Fruit fly (Drosophila melanogaster) whole organism, adult: ENCODE results near the gene ECSIT.

Source experiments
- CG11617 ChIP-seq: fragments of 200-800 bp; sonication (Bioruptor generic); optimal IDR thresholded peaks from 2 replicates; lab custom pipeline; 2017; ENCODE audit warnings: mild to moderate bottlenecking, missing biosample characterization, missing genetic modification reagents, missing genetic modification characterization
- CG12768 ChIP-seq: fragments of 200-800 bp; sonication (Bioruptor generic); optimal IDR thresholded peaks from 2 replicates; lab custom pipeline; 2017; ENCODE audit warnings: missing biosample characterization, missing genetic modification characterization, mild to moderate bottlenecking, moderate library complexity, missing genetic modification reagents
- CG14711 ChIP-seq: fragments of 200-800 bp; sonication (Bioruptor generic); optimal IDR thresholded peaks from 2 replicates; lab custom pipeline; 2018; ENCODE audit warnings: missing biosample characterization, mild to moderate bottlenecking, missing genetic modification characterization, moderate library complexity
- CG1620 ChIP-seq: fragments of 200-800 bp; sonication (Bioruptor generic); optimal IDR thresholded peaks from 2 replicates; lab custom pipeline; 2016; ENCODE audit warnings: missing biosample characterization, missing genetic modification characterization
- CG33017 ChIP-seq: fragments of 200-800 bp; sonication (Bioruptor generic); optimal IDR thresholded peaks from 2 replicates; lab custom pipeline; 2018; ENCODE audit warnings: missing biosample characterization, mild to moderate bottlenecking, missing genetic modification characterization, moderate library complexity
- CG5204 ChIP-seq: fragments of 200-800 bp; sonication (Bioruptor generic); optimal IDR thresholded peaks from 2 replicates; lab custom pipeline; 2016; ENCODE audit warnings: missing biosample characterization, missing genetic modification characterization
- CG7045 ChIP-seq: fragments of 200-800 bp; sonication (Bioruptor generic); optimal IDR thresholded peaks from 2 replicates; lab custom pipeline; 2017; ENCODE audit warnings: missing biosample characterization, mild to moderate bottlenecking, missing genetic modification characterization
- CG7101 ChIP-seq: fragments of 200-800 bp; sonication (Bioruptor generic); optimal IDR thresholded peaks from 2 replicates; lab custom pipeline; 2018; ENCODE audit warnings: missing biosample characterization, mild to moderate bottlenecking, missing genetic modification characterization, moderate library complexity
- Clk ChIP-seq: fragments of 200-800 bp; sonication (Bioruptor generic); optimal IDR thresholded peaks from 2 replicates; lab custom pipeline; 2017; ENCODE audit warnings: missing biosample characterization, missing genetic modification characterization
- Crg-1 ChIP-seq: fragments of 200-800 bp; sonication (Bioruptor generic); optimal IDR thresholded peaks from 2 replicates; lab custom pipeline; 2016; ENCODE audit warnings: missing biosample characterization, missing genetic modification characterization
- Hr96 ChIP-seq: fragments of 200-800 bp; sonication (Bioruptor generic); optimal IDR thresholded peaks from 2 replicates; lab custom pipeline; 2016; ENCODE audit warnings: missing biosample characterization, missing genetic modification characterization
- Mnt ChIP-seq: fragments of 200-800 bp; sonication (Bioruptor generic); optimal IDR thresholded peaks from 2 replicates; lab custom pipeline; 2016; ENCODE audit warnings: missing biosample characterization, mild to moderate bottlenecking, missing genetic modification characterization
- bab1 ChIP-seq: fragments of 200-800 bp; sonication (Bioruptor generic); optimal IDR thresholded peaks from 3 replicates; lab custom pipeline; 2019; ENCODE audit warnings: missing biosample characterization, mild to moderate bottlenecking, missing genetic modification characterization, moderate library complexity
- cic ChIP-seq: fragments of 200-800 bp; sonication (Bioruptor generic); optimal IDR thresholded peaks from 2 replicates; lab custom pipeline; 2017; ENCODE audit warnings: missing biosample characterization, mild to moderate bottlenecking, missing genetic modification characterization, moderate library complexity
- cnc ChIP-seq, 2 experiments: fragments of >200 bp; optimal IDR thresholded peaks; 2 replicates each; lab custom pipeline; 2017
- kay ChIP-seq: fragments of 200-800 bp; sonication (Bioruptor generic); peaks from one replicate; lab custom pipeline; 2016; ENCODE audit warnings: missing biosample characterization, missing genetic modification characterization, borderline replicate concordance
- ovo ChIP-seq: fragments of 200-800 bp; sonication (Bioruptor generic); optimal IDR thresholded peaks from 2 replicates; lab custom pipeline; 2016; ENCODE audit warnings: missing biosample characterization, missing genetic modification characterization
- pad ChIP-seq: fragments of 200-800 bp; sonication (Bioruptor generic); optimal IDR thresholded peaks from 3 replicates; lab custom pipeline; 2017; ENCODE audit warnings: missing biosample characterization, missing genetic modification characterization, mild to moderate bottlenecking, moderate library complexity, missing genetic modification reagents
- tj ChIP-seq: fragments of 200-800 bp; sonication (Bioruptor generic); optimal IDR thresholded peaks from 3 replicates; lab custom pipeline; 2017; ENCODE audit warnings: missing biosample characterization, mild to moderate bottlenecking, missing genetic modification characterization, moderate library complexity
- toe ChIP-seq: fragments of 200-800 bp; sonication (Bioruptor generic); optimal IDR thresholded peaks from 2 replicates; lab custom pipeline; 2016; ENCODE audit warnings: missing biosample characterization, missing genetic modification characterization

The ECSIT gene

dm6 chr3R:5856215-5856614, at the start of gene ECSIT, which contains the start of gene disp:
TSS of gene ECSIT (plus strand) at chr3R:5856585.
TSS of gene disp (minus strand) at chr3R:5856311.
- peak; percentile 49 for TF ChIP-seq pad (GFP tag; lab: Kevin White, UChicago)
- TF ChIP-seq bab1 (GFP tag; lab: Kevin White, UChicago): peak; percentile 28
- TF ChIP-seq cic (GFP tag; lab: Kevin White, UChicago): no peak
- no peak for TF ChIP-seq tj (GFP tag; lab: Kevin White, UChicago)
- peak; percentile 63 for TF ChIP-seq Crg-1
- peak; percentile 63 for TF ChIP-seq CG12768 (GFP tag; lab: Kevin White, UChicago)
- peak; percentile 49 for TF ChIP-seq Hr96 (GFP tag; lab: Kevin White, UChicago)
- TF ChIP-seq cnc (optimal IDR thresholded peaks at IDR 0.05; lab: Kevin White, UChicago): no peak
- TF ChIP-seq CG5204 (GFP tag; lab: Kevin White, UChicago): peak; percentile 74
- TF ChIP-seq CG33017: no peak
- peak; percentile 58 for TF ChIP-seq toe (GFP tag; lab: Kevin White, UChicago)
- TF ChIP-seq CG7101 (tag; lab: Kevin White, UChicago): peak; percentile 51
- TF ChIP-seq ovo (GFP tag; lab: Kevin White, UChicago): no peak
- peak; percentile 6 for TF ChIP-seq CG1620 (GFP tag; lab: Kevin White, UChicago)
- TF ChIP-seq Clk: no peak
- peak; percentile 36 for TF ChIP-seq Mnt (GFP tag; lab: Kevin White, UChicago)
- TF ChIP-seq CG11617 (GFP tag; lab: Kevin White, UChicago): peak; percentile 52
- TF ChIP-seq CG14711 (tag; lab: Kevin White, UChicago): peak; percentile 37
- TF ChIP-seq CG7045 (GFP tag; lab: Kevin White, UChicago): peak; percentile 58
- TF ChIP-seq kay (GFP tag; lab: Kevin White, UChicago): no peak

dm6 chr3R:5813157-5813659, 43.2 kb upstream of the ECSIT start, which contains the start of gene CG42675:
TSS of gene CG42675 (plus strand) at chr3R:5813609.
- TF ChIP-seq CG1620 (GFP tag; lab: Kevin White, UChicago): no peak

dm6 chr3R:5821243-5821642, 35.1 kb upstream of the ECSIT start, which contains the start of gene Hpr1:
TSS of gene Hpr1 (minus strand) at chr3R:5821440.
- TF ChIP-seq CG5204 (GFP tag; lab: Kevin White, UChicago) (no peak), kay (GFP tag; lab: Kevin White, UChicago) (peak; percentile 86)

dm6 chr3R:5821750-5822149, 34.6 kb upstream of the ECSIT start, which contains the start of gene CG46303:
TSS of gene CG46303 (plus strand) at chr3R:5821972.
- TF ChIP-seq CG5204 (GFP tag; lab: Kevin White, UChicago) (no peak), kay (GFP tag; lab: Kevin White, UChicago) (no peak), CG14711 (tag; lab: Kevin White, UChicago) (no peak), Hr96 (GFP tag; lab: Kevin White, UChicago) (no peak), bab1 (GFP tag; lab: Kevin White, UChicago) (no peak), CG12768 (GFP tag; lab: Kevin White, UChicago) (no peak)

DNA sequence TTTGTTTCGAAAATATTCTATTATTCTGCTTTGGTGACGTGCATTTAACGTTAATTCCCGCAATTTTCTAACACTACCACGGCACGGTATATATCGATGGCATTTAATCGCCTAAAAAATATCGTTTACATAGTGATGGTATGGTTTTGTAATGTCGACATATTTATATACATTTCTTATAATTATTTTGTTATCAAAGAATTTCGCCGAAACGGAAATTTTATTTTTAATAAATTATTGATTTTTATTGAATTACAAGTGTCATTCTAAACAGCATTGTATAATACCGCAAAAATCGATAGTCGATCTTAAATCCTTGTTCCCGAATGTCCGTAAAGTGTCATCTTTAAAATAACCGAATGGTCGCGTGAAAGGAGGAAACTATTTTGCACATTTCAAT, 31.9 kb upstream of the ECSIT start, which contains the start of the genes Sec20 and dgrn:
Gene Sec20 (minus strand): TSS at position 77 of the 400 bp plus-strand sequence.
Gene dgrn (plus strand): TSS at position 160 of the 400 bp plus-strand sequence.
- TF ChIP-seq Hr96 (GFP tag; lab: Kevin White, UChicago) (peak; percentile 40), tj (GFP tag; lab: Kevin White, UChicago) (peak; percentile 62), Clk (peak; percentile 36), CG12768 (GFP tag; lab: Kevin White, UChicago) (peak; percentile 42), cic (GFP tag; lab: Kevin White, UChicago) (peak; percentile 20), toe (GFP tag; lab: Kevin White, UChicago) (peak; percentile 69), CG5204 (GFP tag; lab: Kevin White, UChicago) (peak; percentile 64), CG33017 (peak; percentile 54), CG7101 (tag; lab: Kevin White, UChicago) (peak; percentile 73), CG1620 (GFP tag; lab: Kevin White, UChicago) (peak; percentile 72), pad (GFP tag; lab: Kevin White, UChicago) (peak; percentile 63), ovo (GFP tag; lab: Kevin White, UChicago) (peak; percentile 57), CG14711 (tag; lab: Kevin White, UChicago) (peak; percentile 66), Crg-1 (peak; percentile 55), CG11617 (GFP tag; lab: Kevin White, UChicago) (peak; percentile 74), cnc (optimal IDR thresholded peaks at IDR 0.05; lab: Kevin White, UChicago) (no peak), Mnt (GFP tag; lab: Kevin White, UChicago) (peak; percentile 74), CG7045 (GFP tag; lab: Kevin White, UChicago) (peak; percentile 60), kay (GFP tag; lab: Kevin White, UChicago) (peak; percentile 96), bab1 (GFP tag; lab: Kevin White, UChicago) (peak; percentile 64)

DNA sequence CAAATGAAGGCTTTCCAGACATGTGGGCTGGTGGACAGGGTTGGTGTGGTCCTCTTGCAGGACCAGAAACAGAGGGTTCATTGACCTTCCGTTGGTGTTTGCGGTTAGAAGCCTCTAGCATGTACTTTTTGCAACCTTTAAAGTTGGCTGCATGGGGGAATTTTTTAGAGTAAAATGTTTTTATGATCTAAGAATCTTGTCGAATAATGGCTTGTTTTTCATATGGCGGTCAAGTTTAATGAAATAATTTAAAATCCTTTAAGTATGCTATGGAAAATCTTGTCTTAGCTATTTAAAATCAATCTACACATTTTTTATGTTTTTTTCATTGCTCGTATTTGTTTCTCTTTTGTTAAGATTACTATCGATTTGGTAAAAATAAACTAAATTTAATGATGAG, 26.6 kb upstream of the ECSIT start, which contains the start of gene glob3:
Gene glob3 (plus strand): TSS at position 301 of the 400 bp plus-strand sequence.
- TF ChIP-seq cic (GFP tag; lab: Kevin White, UChicago) (no peak), ovo (GFP tag; lab: Kevin White, UChicago) (no peak), bab1 (GFP tag; lab: Kevin White, UChicago) (no peak), Mnt (GFP tag; lab: Kevin White, UChicago) (no peak), CG14711 (tag; lab: Kevin White, UChicago) (no peak), Crg-1 (no peak), pad (GFP tag; lab: Kevin White, UChicago) (no peak), kay (GFP tag; lab: Kevin White, UChicago) (no peak), tj (GFP tag; lab: Kevin White, UChicago) (no peak), Hr96 (GFP tag; lab: Kevin White, UChicago) (no peak), CG12768 (GFP tag; lab: Kevin White, UChicago) (no peak)
